Worm (Caenorhabditis elegans) whole organism, L4 larva: Measurements from ENCODE around the gene Y41C4A.18.

Experiments used
- ama-1 ChIP-seq: fragments of 150-350 bp; optimal IDR thresholded peaks from 2 replicates; lab custom pipeline; 2014; ENCODE audit warnings: inconsistent platforms, mixed read lengths
- nhr-11 ChIP-seq: fragments of 150-350 bp; optimal IDR thresholded peaks from 2 replicates; lab custom pipeline; 2014; ENCODE audit warnings: missing biosample characterization, missing genetic modification characterization
- pha-4 ChIP-seq, 2 experiments: fragments of 150-350 bp in 1 of 2; fragments of 200-800 bp in 1 of 2; sonication (Bioruptor generic) in 1 of 2; IDR thresholded peaks in 1 of 2; optimal IDR thresholded peaks in 1 of 2; 2 replicates each; pipeline versions ENCODE4 v1.3.6 to Lab custom; 2014 to 2022; ENCODE audit warnings: missing genetic modification characterization in 2 of 2, missing genetic modification reagents in 2 of 2, missing biosample characterization in 1 of 2, missing compliant biosample characterization in 1 of 2
- snpc-4 ChIP-seq: fragments of 150-350 bp; optimal IDR thresholded peaks from 2 replicates; lab custom pipeline; 2014; ENCODE audit warnings: missing biosample characterization, missing genetic modification characterization
- unc-62 ChIP-seq, 3 experiments: fragments of 150-350 bp in 1 of 3; sonication (generic microtip); optimal IDR thresholded peaks in 2 of 3; peaks in 1 of 3; 1 replicate in 1 of 3; 2 replicates in 2 of 3; lab custom pipeline; 2014 to 2017; ENCODE audit warnings: missing biosample characterization in 3 of 3, missing genetic modification characterization in 3 of 3, missing genetic modification reagents in 3 of 3, missing genotype in 1 of 3
- vab-7 ChIP-seq: fragments of 200-800 bp; sonication (Bioruptor generic); IDR thresholded peaks from 2 replicates; pipeline ENCODE4 v1.3.6; 2022; ENCODE audit warnings: missing genetic modification reagents, missing genetic modification characterization, missing compliant biosample characterization

ce11 chrIII:11730312-11730711, at the start of gene Y41C4A.18:
- TF ChIP-seq nhr-11 (tag; lab: Kevin White, UChicago) (no peak), unc-62 (GFP tag; optimal IDR thresholded peaks at IDR 0.05 in 1 of 2; lab: Kevin White, UChicago) (no peak), unc-62 (tag; optimal IDR thresholded peaks at IDR 0.05; lab: Kevin White, UChicago) (no peak), pha-4 (GFP tag; IDR thresholded peaks at IDR 0.05; lab: Robert Waterston, UW) (no peak), pha-4 (tag; optimal IDR thresholded peaks at IDR 0.05; lab: Kevin White, UChicago) (no peak), snpc-4 (tag; lab: Kevin White, UChicago) (no peak), ama-1 (lab: Kevin White, UChicago) (no peak), vab-7 (GFP tag; lab: Robert Waterston, UW) (no peak)
